Worm (Caenorhabditis elegans) whole organism, midembryonic: ENCODE measurements around the gene clec-133.

Experiments used
- T22C8.4 ChIP-seq: fragments of 200-800 bp; sonication (Bioruptor generic); IDR thresholded peaks from 2 replicates; pipeline ENCODE4 v1.3.6; 2022; ENCODE audit warnings: missing genetic modification characterization, missing compliant biosample characterization
- cog-1 ChIP-seq: sonication (generic microtip); optimal IDR thresholded peaks from 2 replicates; lab custom pipeline; 2016; ENCODE audit warnings: missing genetic modification characterization, missing compliant biosample characterization
- flt-1 ChIP-seq: fragments of 200-800 bp; sonication (Bioruptor generic); IDR thresholded peaks from 2 replicates; pipeline ENCODE4 v1.3.6; 2022; ENCODE audit warnings: missing genetic modification characterization, missing compliant biosample characterization
- klf-2 ChIP-seq: fragments of 200-800 bp; sonication (Bioruptor generic); conservative IDR thresholded peaks from 2 replicates; pipeline ENCODE4 v1.3.6; 2022; ENCODE audit warnings: missing genetic modification reagents, missing genetic modification characterization, missing compliant biosample characterization
- med-1 ChIP-seq: sonication (generic microtip); optimal IDR thresholded peaks from 2 replicates; lab custom pipeline; 2017; ENCODE audit warnings: missing genetic modification characterization, mild to moderate bottlenecking, missing compliant biosample characterization, antibody characterized with exemption, missing genetic modification reagents; ENCODE audit not compliant: insufficient read depth
- ref-1 ChIP-seq: fragments of 200-800 bp; sonication (Bioruptor generic); conservative IDR thresholded peaks from 2 replicates; pipeline ENCODE4 v1.3.6; 2022; ENCODE audit warnings: missing genetic modification reagents, missing genetic modification characterization, missing compliant biosample characterization
- tab-1 ChIP-seq: fragments of 200-800 bp; sonication (Bioruptor generic); IDR thresholded peaks from 2 replicates; pipeline ENCODE4 v1.3.6; 2022; ENCODE audit warnings: missing genetic modification characterization, missing compliant biosample characterization
- ztf-23 ChIP-seq: fragments of 200-800 bp; sonication (Bioruptor generic); IDR thresholded peaks from 2 replicates; pipeline ENCODE4 v1.3.6; 2022; ENCODE audit warnings: missing genetic modification reagents, missing genetic modification characterization, missing compliant biosample characterization
- ztf-29 ChIP-seq: fragments of 200-800 bp; sonication (Bioruptor generic); IDR thresholded peaks from 2 replicates; pipeline ENCODE4 v1.3.6; 2022; ENCODE audit warnings: missing genetic modification reagents, missing genetic modification characterization, missing compliant biosample characterization

The clec-133 gene

ce11 chrII:3561561-3561960, 16.7 kb upstream of the clec-133 start, which contains the start of gene W10G11.2:
W10G11.2 (minus strand) TSS chrII:3561661.
- TF ChIP-seq T22C8.4 (no peak), ref-1 (no peak), ztf-23 (GFP tag; lab: Robert Waterston, UW) (no peak), tab-1 (GFP tag; lab: Robert Waterston, UW) (no peak), klf-2 (GFP tag; lab: Robert Waterston, UW) (no peak), flt-1 (GFP tag; lab: Robert Waterston, UW) (no peak), med-1 (GFP tag; lab: Kevin White, UChicago) (no peak), cog-1 (tag; lab: Kevin White, UChicago) (no peak), ztf-29 (GFP tag; lab: Robert Waterston, UW) (no peak)

DNA sequence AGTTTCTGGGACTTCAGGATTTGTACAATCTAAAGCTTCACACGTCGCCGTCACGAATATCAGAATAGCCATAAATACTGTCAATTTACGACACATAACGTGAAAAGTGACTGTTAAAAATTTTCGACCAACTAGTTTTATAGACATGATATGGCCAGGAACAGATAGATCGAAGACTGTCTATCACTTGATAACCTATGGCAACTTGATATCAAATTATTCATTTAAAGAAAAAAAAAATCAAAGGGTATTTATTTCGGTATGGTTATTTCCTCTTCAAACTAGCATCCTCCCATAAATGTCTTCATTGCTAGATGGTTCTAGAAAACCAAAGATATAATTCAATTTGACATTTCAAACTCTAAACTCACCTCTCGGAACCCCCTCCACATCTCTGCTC, 15.8 kb upstream of the clec-133 start, which contains the start of gene W10G11.3:
TSS of gene W10G11.3 (minus strand) at position 101 of the 400 bp plus-strand sequence.
- TF ChIP-seq cog-1 (tag; lab: Kevin White, UChicago) = no peak
- no peak for TF ChIP-seq T22C8.4
- TF ChIP-seq med-1 (GFP tag; lab: Kevin White, UChicago) = no peak
- no peak for TF ChIP-seq ref-1

DNA sequence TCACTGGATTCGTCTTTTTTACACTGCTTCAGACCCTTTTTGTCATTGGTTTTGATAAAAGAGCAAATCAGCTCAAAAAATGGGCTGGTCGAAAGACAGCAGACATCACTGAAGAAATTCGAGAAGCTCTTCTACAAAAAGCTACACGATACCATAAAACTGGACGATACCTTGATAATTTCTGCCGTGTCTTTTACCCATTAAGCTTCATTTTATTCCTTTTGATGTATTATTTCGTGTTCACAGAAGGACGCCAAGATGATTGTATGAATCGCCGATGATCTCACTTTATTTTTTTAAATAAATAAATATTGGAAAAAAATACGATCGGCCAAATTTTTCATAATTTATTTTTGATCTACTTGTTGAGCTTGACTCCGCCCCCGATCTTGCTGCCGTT, 11.2 kb upstream of the clec-133 start:
- TF ChIP-seq ztf-29 (GFP tag; lab: Robert Waterston, UW) (no peak), flt-1 (GFP tag; lab: Robert Waterston, UW) (no peak), klf-2 (GFP tag; lab: Robert Waterston, UW) (no peak), tab-1 (GFP tag; lab: Robert Waterston, UW) (no peak), ztf-23 (GFP tag; lab: Robert Waterston, UW) (no peak), ref-1 (no peak), med-1 (GFP tag; lab: Kevin White, UChicago) (no peak), cog-1 (tag; lab: Kevin White, UChicago) (no peak), T22C8.4 (no peak)

DNA sequence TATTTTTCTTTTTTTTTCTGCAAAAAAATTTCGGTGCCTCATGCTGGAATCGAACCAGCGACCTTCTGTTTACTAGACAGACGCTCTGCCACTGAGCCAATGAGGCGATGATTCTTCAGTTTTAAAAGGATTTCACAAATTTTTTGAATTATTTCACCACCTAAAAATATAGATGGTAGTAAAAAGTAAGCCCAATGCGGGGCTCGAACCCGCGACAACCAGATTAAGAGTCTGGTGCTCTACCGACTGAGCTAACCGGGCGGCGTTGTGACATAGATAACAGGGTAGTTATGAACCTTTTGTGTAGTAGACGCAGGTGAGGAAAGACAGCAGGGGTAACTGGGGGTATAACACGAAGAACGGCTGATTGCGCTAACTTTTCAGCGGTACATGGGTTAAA, 10.6 kb upstream of the clec-133 start:
- TF ChIP-seq klf-2 (GFP tag; lab: Robert Waterston, UW) (peak; percentile 64; the same call in 1 of the 2 replicates), T22C8.4 (peak; percentile 49; the same call in 1 of the 2 replicates), tab-1 (GFP tag; lab: Robert Waterston, UW) (peak; percentile 77), flt-1 (GFP tag; lab: Robert Waterston, UW) (peak; percentile 91), ztf-29 (GFP tag; lab: Robert Waterston, UW) (peak; percentile 80), ref-1 (peak; percentile 70), ztf-23 (GFP tag; lab: Robert Waterston, UW) (peak; percentile 75; the same call in 1 of the 2 replicates)

DNA sequence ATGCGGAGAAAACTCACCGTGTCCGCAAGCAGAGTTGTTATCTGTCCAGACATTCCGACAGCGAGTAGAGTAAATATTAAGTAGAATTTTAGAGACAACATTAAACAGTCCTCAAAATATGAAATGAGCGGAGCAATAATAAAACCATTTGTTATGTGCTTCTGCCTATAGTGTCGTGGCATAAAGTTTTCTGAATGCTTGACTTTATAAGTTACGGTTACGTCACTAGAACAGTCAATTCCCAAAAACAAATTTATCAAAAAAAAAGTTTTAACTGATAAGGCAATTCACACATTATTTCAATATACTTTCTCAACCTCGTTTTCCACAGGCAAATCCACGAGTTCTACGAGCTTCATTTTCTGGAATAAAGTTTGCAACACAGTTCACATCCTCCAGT, 9.1 kb upstream of the clec-133 start, which contains the start of gene clec-127:
TSS of gene clec-127 (minus strand) at position 101 of the 400 bp plus-strand sequence.
- TF ChIP-seq ztf-29 (GFP tag; lab: Robert Waterston, UW) (no peak), ref-1 (no peak), klf-2 (GFP tag; lab: Robert Waterston, UW) (no peak), cog-1 (tag; lab: Kevin White, UChicago) (no peak)

ce11 chrII:3570927-3571538, 7.2 kb upstream of the clec-133 start, which contains the start of the genes clec-128 and clec-129:
clec-128 (minus strand) TSS chrII:3571027.
clec-129 (plus strand) TSS chrII:3571488.
- TF ChIP-seq T22C8.4 (no peak), flt-1 (GFP tag; lab: Robert Waterston, UW) (no peak), klf-2 (GFP tag; lab: Robert Waterston, UW) (no peak), tab-1 (GFP tag; lab: Robert Waterston, UW) (no peak), cog-1 (tag; lab: Kevin White, UChicago) (no peak)

DNA sequence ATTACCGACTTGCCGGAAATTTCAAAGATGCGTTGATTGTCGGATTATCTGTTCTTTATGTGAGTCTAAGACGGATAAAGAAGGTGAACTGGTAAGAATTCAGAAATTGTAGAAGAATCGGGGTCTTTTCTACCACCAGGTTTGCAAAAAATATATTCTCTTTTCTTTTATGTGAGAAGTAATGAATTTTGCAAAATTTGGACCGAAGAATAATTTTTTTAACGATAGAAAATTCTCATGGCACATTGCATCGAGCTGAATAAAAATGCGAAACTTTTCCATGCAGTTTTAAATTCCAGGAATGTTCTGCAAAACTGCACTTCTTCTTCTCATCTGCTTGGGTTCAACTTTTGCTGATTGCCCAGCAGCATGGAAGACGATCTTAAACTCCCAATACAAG, 5.0 kb upstream of the clec-133 start, which contains the start of gene clec-130:
TSS of gene clec-130 (plus strand) at position 301 of the 400 bp plus-strand sequence.
- TF ChIP-seq tab-1 (GFP tag; lab: Robert Waterston, UW) (no peak), klf-2 (GFP tag; lab: Robert Waterston, UW) (no peak), flt-1 (GFP tag; lab: Robert Waterston, UW) (no peak), ztf-23 (GFP tag; lab: Robert Waterston, UW) (no peak), med-1 (GFP tag; lab: Kevin White, UChicago) (no peak), cog-1 (tag; lab: Kevin White, UChicago) (no peak), ztf-29 (GFP tag; lab: Robert Waterston, UW) (no peak), ref-1 (no peak), T22C8.4 (no peak)

ce11 chrII:3576742-3577141, 1.5 kb upstream of the clec-133 start, which contains the start of gene clec-132:
clec-132 (plus strand) TSS chrII:3577042.
- TF ChIP-seq ztf-23 (GFP tag; lab: Robert Waterston, UW) (no peak), cog-1 (tag; lab: Kevin White, UChicago) (no peak), klf-2 (GFP tag; lab: Robert Waterston, UW) (no peak), flt-1 (GFP tag; lab: Robert Waterston, UW) (no peak), ztf-29 (GFP tag; lab: Robert Waterston, UW) (no peak), ref-1 (no peak), tab-1 (GFP tag; lab: Robert Waterston, UW) (no peak)

- TF ChIP-seq cog-1 (tag; lab: Kevin White, UChicago) = no peak
- TF ChIP-seq klf-2 (GFP tag; lab: Robert Waterston, UW) = no peak
- no peak for TF ChIP-seq ztf-23 (GFP tag; lab: Robert Waterston, UW)
- TF ChIP-seq ztf-29 (GFP tag; lab: Robert Waterston, UW) = no peak
- no peak for TF ChIP-seq flt-1 (GFP tag; lab: Robert Waterston, UW)
- TF ChIP-seq med-1 (GFP tag; lab: Kevin White, UChicago) = no peak
- no peak for TF ChIP-seq tab-1 (GFP tag; lab: Robert Waterston, UW)
Observed at ce11 chrII:3579767-3580166, 1.5 kb downstream of the clec-133 start, which contains the start of gene clec-134. clec-134 (plus strand) TSS chrII:3580067.
